Worm (Caenorhabditis elegans): ENCODE data around the gene Y62E10A.6.

Y62E10A.6 gene

ce11 chrIV:13322429-13322828, 49.4 kb upstream of the Y62E10A.6 start (continued):
- TF ChIP-seq aha-1 (tag) (peak; percentile 97), nhr-76 (tag; optimal IDR thresholded peaks at IDR 0.05) (no peak), fkh-10 (GFP tag; optimal IDR thresholded peaks at IDR 0.05) (peak; percentile 7), lin-39 (tag; optimal IDR thresholded peaks at IDR 0.05) (no peak), lin-1 (GFP tag; IDR thresholded peaks at IDR 0.05) (peak; percentile 87), lin-15B (tag; optimal IDR thresholded peaks at IDR 0.05) (no peak), php-3 (GFP tag; IDR thresholded peaks at IDR 0.05) (peak; percentile 47; the same call in 1 of the 2 replicates), lin-13 (GFP tag; optimal IDR thresholded peaks at IDR 0.05) (no peak), daf-19 (GFP tag; conservative IDR thresholded peaks at IDR 0.05) (no peak), nhr-48 (tag; optimal IDR thresholded peaks at IDR 0.05) (peak; percentile 92), daf-16 (GFP tag; optimal IDR thresholded peaks at IDR 0.05) (peak; percentile 19 to 20), daf-16 (tag; optimal IDR thresholded peaks at IDR 0.05) (peak; percentile 78), T26A8.4 (GFP tag; IDR thresholded peaks at IDR 0.05) (peak; percentile 46), nhr-28 (tag; optimal IDR thresholded peaks at IDR 0.05) (peak; percentile 94), mep-1 (tag; optimal IDR thresholded peaks at IDR 0.05) (peak; percentile 90), dve-1 (tag; optimal IDR thresholded peaks at IDR 0.05; ENCODE audit: insufficient read depth) (peak; percentile 97), zip-11 (GFP tag; IDR thresholded peaks at IDR 0.05) (no peak), set-16 (GFP tag; IDR thresholded peaks at IDR 0.05) (peak; percentile 20; the same call in 1 of the 2 replicates), dmd-8 (GFP tag; IDR thresholded peaks at IDR 0.05) (no peak), mes-2 (tag; optimal IDR thresholded peaks at IDR 0.05; ENCODE audit: poor library complexity, severe bottlenecking) (peak; percentile 78), ceh-44 (GFP tag; IDR thresholded peaks at IDR 0.05) (no peak)

- TF ChIP-seq mes-2 (tag; optimal IDR thresholded peaks at IDR 0.05; ENCODE audit: poor library complexity, severe bottlenecking) (no peak), hmg-1.1 (GFP tag; IDR thresholded peaks at IDR 0.05) (no peak), arid-1 (GFP tag; conservative IDR thresholded peaks at IDR 0.05) (no peak), hif-1 (tag; optimal IDR thresholded peaks at IDR 0.05) (no peak), lim-7 (GFP tag; IDR thresholded peaks at IDR 0.05) (0 out of 2 replicates have a peak, but pooled peaks have one; percentile 2), saeg-2 (GFP tag; IDR thresholded peaks at IDR 0.05) (no peak), tag-97 (GFP tag; IDR thresholded peaks at IDR 0.05) (no peak), dpl-1 (GFP tag; optimal IDR thresholded peaks at IDR 0.05) (no peak), mxl-2 (GFP tag; conservative IDR thresholded peaks at IDR 0.05) (no peak), madf-5 (GFP tag; IDR thresholded peaks at IDR 0.05) (no peak), unc-130 (GFP tag; optimal IDR thresholded peaks at IDR 0.05) (no peak), unc-62 (GFP tag; optimal IDR thresholded peaks at IDR 0.05 in 1 of 2) (peak in 1 of 2 experiments; percentile 92), unc-62 (tag; optimal IDR thresholded peaks at IDR 0.05) (no peak), fos-1 (tag; optimal IDR thresholded peaks at IDR 0.05) (no peak)
Observed at ce11 chrIV:13323823-13324359, 47.9 kb upstream of the Y62E10A.6 start, which contains the start of gene fat-2. Gene fat-2 (plus strand): TSS chrIV:13323873.

ce11 chrIV:13327064-13327463, 44.7 kb upstream of the Y62E10A.6 start:
- no peak for TF ChIP-seq ceh-44 (GFP tag; IDR thresholded peaks at IDR 0.05)
- TF ChIP-seq nhr-28 (tag; optimal IDR thresholded peaks at IDR 0.05), result peak; percentile 89
- peak; percentile 91 for TF ChIP-seq nhr-77 (tag; optimal IDR thresholded peaks at IDR 0.05)
- peak; percentile 60; the same call in 1 of the 2 replicates for TF ChIP-seq lin-1 (GFP tag; IDR thresholded peaks at IDR 0.05)
- no peak for TF ChIP-seq fkh-10 (GFP tag; optimal IDR thresholded peaks at IDR 0.05)
- peak; percentile 70 for TF ChIP-seq ceh-20 (GFP tag; IDR thresholded peaks at IDR 0.05)
- TF ChIP-seq hmg-1.1 (GFP tag; IDR thresholded peaks at IDR 0.05), result no peak
- no peak for TF ChIP-seq mdt-29 (GFP tag; IDR thresholded peaks at IDR 0.05)
- TF ChIP-seq daf-19 (GFP tag; conservative IDR thresholded peaks at IDR 0.05), result no peak
- no peak for TF ChIP-seq dpl-1 (GFP tag; optimal IDR thresholded peaks at IDR 0.05)
- TF ChIP-seq dmd-6 (GFP tag; IDR thresholded peaks at IDR 0.05), result peak; percentile 97
- TF ChIP-seq tag-97 (GFP tag; IDR thresholded peaks at IDR 0.05), result no peak
- peak; percentile 35 for TF ChIP-seq T20F7.1 (GFP tag; optimal IDR thresholded peaks at IDR 0.05)
- TF ChIP-seq skn-1 (tag; optimal IDR thresholded peaks at IDR 0.05), result no peak
- TF ChIP-seq dve-1 (tag; optimal IDR thresholded peaks at IDR 0.05; ENCODE audit: insufficient read depth), result peak; percentile 94
- TF ChIP-seq nhr-48 (tag; optimal IDR thresholded peaks at IDR 0.05), result peak; percentile 67
- peak; percentile 24 for TF ChIP-seq aha-1 (tag)
- TF ChIP-seq ZK337.2 (GFP tag; IDR thresholded peaks at IDR 0.05), result no peak
- TF ChIP-seq nhr-102 (tag; optimal IDR thresholded peaks at IDR 0.05), result no peak
- TF ChIP-seq tra-1 (GFP tag; IDR thresholded peaks at IDR 0.05), result peak; percentile 72; the same call in 1 of the 2 replicates
- no peak for TF ChIP-seq zip-2 (tag; optimal IDR thresholded peaks at IDR 0.05)
- no peak for TF ChIP-seq daf-16 (GFP tag; optimal IDR thresholded peaks at IDR 0.05)
- TF ChIP-seq daf-16 (tag; optimal IDR thresholded peaks at IDR 0.05), result peak; percentile 72
- peak in 1 of 2 experiments; percentile 39 for TF ChIP-seq lsy-2 (tag; optimal IDR thresholded peaks at IDR 0.05)
- peak; percentile 61 for TF ChIP-seq hlh-11 (tag; optimal IDR thresholded peaks at IDR 0.05)
- TF ChIP-seq nhr-76 (tag; optimal IDR thresholded peaks at IDR 0.05), result no peak
- peak; percentile 83 for TF ChIP-seq php-3 (GFP tag; IDR thresholded peaks at IDR 0.05)

All from whole organism, L4 larva.